Fruit fly (Drosophila melanogaster) whole organism, embryonic: ENCODE results near the gene RpL14.
A peak's percentile ranks its signal among the peaks of the same experiment; 100 is the strongest.

Experiments
- Blimp-1 ChIP-seq: fragments of 200-800 bp; sonication (Bioruptor generic); optimal IDR thresholded peaks from 3 replicates; lab custom pipeline; 2018; ENCODE audit warnings: missing biosample characterization, missing genetic modification characterization, mild to moderate bottlenecking, moderate library complexity, missing genetic modification reagents
- CG10274 ChIP-seq: fragments of 200-800 bp; sonication (Bioruptor generic); optimal IDR thresholded peaks from 3 replicates; lab custom pipeline; 2017; ENCODE audit warnings: missing biosample characterization, mild to moderate bottlenecking, missing genetic modification characterization
- CG12299 ChIP-seq: fragments of 200-800 bp; sonication (Bioruptor generic); optimal IDR thresholded peaks from 2 replicates; lab custom pipeline; 2018; ENCODE audit warnings: missing biosample characterization, mild to moderate bottlenecking, missing genetic modification characterization
- CG1233 ChIP-seq: fragments of 200-800 bp; sonication (Bioruptor generic); optimal IDR thresholded peaks from 4 replicates; lab custom pipeline; 2018; ENCODE audit warnings: missing biosample characterization, mild to moderate bottlenecking, missing genetic modification characterization
- CG13296 ChIP-seq: fragments of 200-800 bp; sonication (Bioruptor generic); optimal IDR thresholded peaks from 3 replicates; lab custom pipeline; 2018; ENCODE audit warnings: missing biosample characterization, mild to moderate bottlenecking, missing genetic modification characterization
- CG14050 ChIP-seq: fragments of 200-800 bp; sonication (Bioruptor generic); IDR thresholded peaks from 3 replicates; pipeline ENCODE4 v1.3.6; 2022; ENCODE audit warnings: missing biosample characterization, missing genetic modification characterization
- CG18011 ChIP-seq: fragments of 200-800 bp; sonication (Bioruptor generic); optimal IDR thresholded peaks from 2 replicates; lab custom pipeline; 2017; ENCODE audit warnings: missing biosample characterization, missing genetic modification characterization, mild to moderate bottlenecking, moderate library complexity, missing genotype
- CG18476 ChIP-seq: fragments of 200-800 bp; sonication (Bioruptor generic); optimal IDR thresholded peaks from 2 replicates; lab custom pipeline; 2016; ENCODE audit warnings: missing biosample characterization, mild to moderate bottlenecking, missing genetic modification characterization
- CG18764 ChIP-seq: fragments of 200-800 bp; sonication (Bioruptor generic); optimal IDR thresholded peaks from 3 replicates; lab custom pipeline; 2016; ENCODE audit warnings: missing biosample characterization, missing genetic modification characterization
- CG2120 ChIP-seq: fragments of 200-800 bp; sonication (Bioruptor generic); optimal IDR thresholded peaks from 3 replicates; lab custom pipeline; 2016; ENCODE audit warnings: missing biosample characterization, missing genetic modification characterization
- CG2889 ChIP-seq: fragments of 200-800 bp; sonication (Bioruptor generic); IDR thresholded peaks from 3 replicates; pipeline ENCODE4 v1.3.6; 2022; ENCODE audit warnings: missing biosample characterization, missing genetic modification characterization
- CG3163 ChIP-seq: fragments of 200-800 bp; sonication (Bioruptor generic); optimal IDR thresholded peaks from 3 replicates; lab custom pipeline; 2016; ENCODE audit warnings: missing biosample characterization, missing genetic modification characterization
- CG4360 ChIP-seq: fragments of 200-800 bp; sonication (Bioruptor generic); IDR thresholded peaks from 2 replicates; pipeline ENCODE4 v1.3.6; 2022; ENCODE audit warnings: missing biosample characterization, missing genetic modification characterization
- CG4730 ChIP-seq: fragments of 200-800 bp; sonication (Bioruptor generic); IDR thresholded peaks from 2 replicates; pipeline ENCODE4 v1.3.6; 2022; ENCODE audit warnings: missing biosample characterization, missing genetic modification characterization
- CG4820 ChIP-seq: fragments of 200-800 bp; sonication (Bioruptor generic); optimal IDR thresholded peaks from 3 replicates; lab custom pipeline; 2016; ENCODE audit warnings: missing biosample characterization, missing genetic modification characterization
- CG5180 ChIP-seq: fragments of 200-800 bp; sonication (Bioruptor generic); optimal IDR thresholded peaks from 3 replicates; lab custom pipeline; 2017; ENCODE audit warnings: missing biosample characterization, missing genetic modification characterization, mild to moderate bottlenecking, moderate library complexity, missing genetic modification reagents
- CG6813 ChIP-seq: fragments of 200-800 bp; sonication (Bioruptor generic); optimal IDR thresholded peaks from 2 replicates; lab custom pipeline; 2017; ENCODE audit warnings: missing biosample characterization, missing genetic modification characterization, mild to moderate bottlenecking, moderate library complexity, missing genetic modification reagents
- CG7786 ChIP-seq: fragments of 200-800 bp; sonication (Bioruptor generic); optimal IDR thresholded peaks from 2 replicates; lab custom pipeline; 2016; ENCODE audit warnings: missing biosample characterization, missing genetic modification characterization
- Gsc ChIP-seq: fragments of 200-800 bp; sonication (Bioruptor generic); IDR thresholded peaks from 2 replicates; pipeline ENCODE4 v1.3.6; 2022; ENCODE audit warnings: missing biosample characterization, missing genetic modification characterization
- MESR4 ChIP-seq: fragments of 200-800 bp; sonication (Bioruptor generic); optimal IDR thresholded peaks from 2 replicates; lab custom pipeline; 2018; ENCODE audit warnings: missing biosample characterization, mild to moderate bottlenecking, missing genetic modification characterization, moderate library complexity
- NK7.1 ChIP-seq: fragments of 200-800 bp; sonication (Bioruptor generic); optimal IDR thresholded peaks from 3 replicates; lab custom pipeline; 2016; ENCODE audit warnings: missing biosample characterization, missing genetic modification characterization
- NfI ChIP-seq: fragments of 200-800 bp; sonication (Bioruptor generic); optimal IDR thresholded peaks from 3 replicates; lab custom pipeline; 2018; ENCODE audit warnings: missing biosample characterization, mild to moderate bottlenecking, missing genetic modification characterization, moderate library complexity
- Oli ChIP-seq: fragments of 200-800 bp; sonication (Bioruptor generic); optimal IDR thresholded peaks from 2 replicates; lab custom pipeline; 2018; ENCODE audit warnings: missing biosample characterization, mild to moderate bottlenecking, missing genetic modification characterization, moderate library complexity
- Rx ChIP-seq: fragments of 200-800 bp; sonication (Bioruptor generic); IDR thresholded peaks from 2 replicates; pipeline ENCODE4 v1.3.6; 2022; ENCODE audit warnings: missing biosample characterization, missing genetic modification characterization
- Side ChIP-seq: fragments of 200-800 bp; sonication (Bioruptor generic); optimal IDR thresholded peaks from 2 replicates; lab custom pipeline; 2016; ENCODE audit warnings: missing biosample characterization, missing genetic modification characterization
- Sox102F ChIP-seq: fragments of 200-800 bp; sonication (Bioruptor generic); optimal IDR thresholded peaks from 2 replicates; lab custom pipeline; 2018; ENCODE audit warnings: missing biosample characterization, mild to moderate bottlenecking, missing genetic modification characterization, moderate library complexity
- Usf ChIP-seq: fragments of 200-800 bp; sonication (Bioruptor generic); optimal IDR thresholded peaks from 2 replicates; lab custom pipeline; 2017; ENCODE audit warnings: missing genotype, missing biosample characterization, missing genetic modification characterization
- Vsx1 ChIP-seq: fragments of 200-800 bp; sonication (Bioruptor generic); optimal IDR thresholded peaks from 2 replicates; lab custom pipeline; 2017; ENCODE audit warnings: missing biosample characterization, mild to moderate bottlenecking, missing genetic modification characterization, missing genetic modification reagents
- ab ChIP-seq: fragments of 200-800 bp; sonication (Bioruptor generic); optimal IDR thresholded peaks from 2 replicates; lab custom pipeline; 2016; ENCODE audit warnings: missing biosample characterization, missing genetic modification characterization
- az2 ChIP-seq: fragments of 200-800 bp; sonication (Bioruptor generic); optimal IDR thresholded peaks from 3 replicates; lab custom pipeline; 2016; ENCODE audit warnings: missing biosample characterization, missing genetic modification characterization
- bab2 ChIP-seq: fragments of 200-800 bp; sonication (Bioruptor generic); optimal IDR thresholded peaks from 2 replicates; lab custom pipeline; 2016; ENCODE audit warnings: missing biosample characterization, missing genetic modification characterization
- ci ChIP-seq: fragments of 200-800 bp; sonication (Bioruptor generic); IDR thresholded peaks from 3 replicates; pipeline ENCODE4 v1.3.6; 2022; ENCODE audit warnings: missing biosample characterization, missing genetic modification characterization
- disco-r ChIP-seq: fragments of 200-800 bp; sonication (Bioruptor generic); optimal IDR thresholded peaks from 2 replicates; lab custom pipeline; 2016; ENCODE audit warnings: missing biosample characterization, missing genetic modification characterization
- dm ChIP-seq: fragments of 200-800 bp; sonication (Bioruptor generic); optimal IDR thresholded peaks from 3 replicates; lab custom pipeline; 2016; ENCODE audit warnings: missing biosample characterization, missing genetic modification characterization
- en ChIP-seq: fragments of 200-800 bp; sonication (Bioruptor generic); optimal IDR thresholded peaks from 2 replicates; lab custom pipeline; 2016; ENCODE audit warnings: missing biosample characterization, missing genetic modification characterization
- ewg ChIP-seq: fragments of 200-800 bp; sonication (Bioruptor generic); optimal IDR thresholded peaks from 3 replicates; lab custom pipeline; 2017; ENCODE audit warnings: mild to moderate bottlenecking, missing biosample characterization, missing genetic modification reagents, missing genetic modification characterization
- exex ChIP-seq: fragments of 200-800 bp; sonication (Bioruptor generic); optimal IDR thresholded peaks from 4 replicates; lab custom pipeline; 2018; ENCODE audit warnings: missing biosample characterization, mild to moderate bottlenecking, missing genetic modification characterization, moderate library complexity
- fd102C ChIP-seq: fragments of 200-800 bp; sonication (Bioruptor generic); optimal IDR thresholded peaks from 2 replicates; lab custom pipeline; 2018; ENCODE audit warnings: missing biosample characterization, mild to moderate bottlenecking, missing genetic modification characterization, moderate library complexity
- fru ChIP-seq: fragments of >200 bp; optimal IDR thresholded peaks from 2 replicates; lab custom pipeline; 2017
- grau ChIP-seq: fragments of 200-800 bp; optimal IDR thresholded peaks from 3 replicates; lab custom pipeline; 2019; ENCODE audit warnings: missing biosample characterization, mild to moderate bottlenecking, missing genetic modification characterization, moderate library complexity
- hkb ChIP-seq, 2 experiments: fragments of 200-800 bp in 1 of 2; fragments of >200 bp in 1 of 2; sonication (Bioruptor generic) in 1 of 2; IDR thresholded peaks in 1 of 2; optimal IDR thresholded peaks in 1 of 2; 2 replicates each; pipeline versions ENCODE4 v1.3.6 to Lab custom; 2017 to 2022; ENCODE audit warnings: missing biosample characterization in 1 of 2, missing genetic modification characterization in 1 of 2
- insv ChIP-seq, 2 experiments: fragments of 200-800 bp; sonication (Bioruptor generic); optimal IDR thresholded peaks; 3 replicates each; lab custom pipeline; 2016 to 2018; ENCODE audit warnings: missing biosample characterization in 2 of 2, missing genetic modification characterization in 2 of 2
- knrl ChIP-seq: fragments of 200-800 bp; sonication (Bioruptor generic); IDR thresholded peaks from 3 replicates; pipeline ENCODE4 v1.3.6; 2022; ENCODE audit warnings: missing biosample characterization, missing genetic modification characterization; ENCODE audit not compliant: partially characterized antibody
- prd ChIP-seq, 3 experiments: fragments of >200 bp in 2 of 3; fragments of 200-800 bp in 1 of 3; sonication (Bioruptor generic) in 1 of 3; optimal IDR thresholded peaks in 2 of 3; IDR thresholded peaks in 1 of 3; 2 replicates in 2 of 3; 3 replicates in 1 of 3; pipeline versions ENCODE4 v1.3.6 to Lab custom; 2017 to 2022; ENCODE audit warnings: missing biosample characterization in 1 of 3, missing genetic modification characterization in 1 of 3
- pzg ChIP-seq: fragments of 200-800 bp; sonication (Bioruptor generic); optimal IDR thresholded peaks from 3 replicates; lab custom pipeline; 2018; ENCODE audit warnings: missing biosample characterization, mild to moderate bottlenecking, missing genetic modification characterization, moderate library complexity
- repo ChIP-seq: fragments of 200-800 bp; sonication (Bioruptor generic); optimal IDR thresholded peaks from 2 replicates; lab custom pipeline; 2016; ENCODE audit warnings: missing biosample characterization, missing genetic modification characterization
- rib ChIP-seq: fragments of 200-800 bp; sonication (Bioruptor generic); IDR thresholded peaks from 2 replicates; pipeline ENCODE4 v1.3.6; 2022; ENCODE audit warnings: missing biosample characterization, missing genetic modification characterization
- unc-4 ChIP-seq: fragments of 200-800 bp; sonication (Bioruptor generic); IDR thresholded peaks from 2 replicates; pipeline ENCODE4 v1.3.6; 2022; ENCODE audit warnings: missing biosample characterization, missing genetic modification characterization; ENCODE audit not compliant: partially characterized antibody
- zf30C ChIP-seq: fragments of 200-800 bp; sonication (Bioruptor generic); optimal IDR thresholded peaks from 3 replicates; lab custom pipeline; 2018; ENCODE audit warnings: missing biosample characterization, mild to moderate bottlenecking, missing genetic modification characterization

Gene RpL14

DNA sequence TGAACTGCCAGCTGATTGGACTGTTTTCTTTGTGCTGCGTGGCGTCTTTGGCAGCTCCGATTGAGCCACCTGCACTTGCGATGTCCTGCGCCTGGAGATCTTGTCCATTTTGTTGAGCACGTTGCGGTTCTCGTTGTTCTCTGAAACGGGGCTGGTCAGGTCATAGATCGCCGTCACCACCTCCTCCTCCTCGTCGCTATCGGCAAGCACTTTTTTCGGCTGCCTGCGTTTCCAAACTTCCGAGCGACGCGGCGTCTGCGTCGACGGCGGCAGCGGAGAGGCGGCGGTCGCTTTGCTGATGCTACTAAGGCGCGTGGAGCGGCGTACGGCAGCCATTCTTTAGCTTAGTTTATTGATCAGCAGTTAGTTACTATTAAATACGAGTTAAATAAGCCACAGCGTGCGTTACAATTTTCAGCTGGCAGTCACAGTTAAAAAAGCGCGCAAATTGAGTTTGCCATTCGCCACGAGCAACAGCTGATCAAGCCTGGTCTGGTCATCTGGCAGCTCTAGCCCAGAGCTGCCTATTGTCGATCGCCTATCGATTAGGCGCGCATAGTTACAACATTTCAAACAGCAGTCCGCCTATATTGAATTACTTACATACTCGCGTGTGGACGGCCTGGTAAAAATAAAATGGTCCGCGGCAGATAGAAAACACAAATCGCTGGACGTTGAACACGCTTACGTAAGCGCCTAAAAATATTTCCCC, 33.0 kb downstream of the RpL14 start, which contains the start of gene Cdc6 (continued):
- TF ChIP-seq Blimp-1 (GFP tag; lab: Kevin White, UChicago) (no peak), CG13296 (GFP tag; lab: Kevin White, UChicago) (no peak), CG10274 (GFP tag; lab: Kevin White, UChicago) (no peak), prd (optimal IDR thresholded peaks at IDR 0.05; lab: Kevin White, UChicago) (no peak), prd (GFP tag; IDR thresholded peaks at IDR 0.05; lab: Robert Waterston, UW) (no peak), knrl (0 out of 3 replicates have a peak, but pooled peaks have one; percentile 21), hkb (optimal IDR thresholded peaks at IDR 0.05; lab: Kevin White, UChicago) (no peak), hkb (GFP tag; IDR thresholded peaks at IDR 0.05; lab: Robert Waterston, UW) (no peak), Oli (tag; lab: Kevin White, UChicago) (no peak), Usf (GFP tag; lab: Kevin White, UChicago) (no peak), repo (GFP tag; lab: Kevin White, UChicago) (no peak), CG6813 (GFP tag; lab: Kevin White, UChicago) (no peak), Rx (GFP tag; lab: Robert Waterston, UW) (no peak), disco-r (GFP tag; lab: Kevin White, UChicago) (no peak), CG1233 (GFP tag; lab: Kevin White, UChicago) (no peak), ewg (GFP tag; lab: Kevin White, UChicago) (no peak), grau (tag; lab: Kevin White, UChicago) (no peak), fru (lab: Kevin White, UChicago) (no peak), CG5180 (GFP tag; lab: Kevin White, UChicago) (no peak), CG7786 (GFP tag; lab: Kevin White, UChicago) (no peak), CG18011 (GFP tag; lab: Kevin White, UChicago) (no peak), Sox102F (no peak), exex (tag; lab: Kevin White, UChicago) (no peak), Vsx1 (GFP tag; lab: Kevin White, UChicago) (no peak), CG2889 (GFP tag; lab: Robert Waterston, UW) (no peak), CG3163 (GFP tag; lab: Kevin White, UChicago) (no peak), bab2 (GFP tag; lab: Kevin White, UChicago) (no peak), az2 (GFP tag; lab: Kevin White, UChicago) (no peak), en (GFP tag; lab: Kevin White, UChicago) (no peak), insv (GFP tag; optimal IDR thresholded peaks at IDR 0.05; lab: Kevin White, UChicago) (no peak), dm (GFP tag; lab: Kevin White, UChicago) (peak; percentile 36), unc-4 (peak; percentile 20; the same call in 1 of the 2 replicates), CG4360 (GFP tag; lab: Robert Waterston, UW) (no peak), ci (GFP tag; lab: Robert Waterston, UW) (no peak), Gsc (GFP tag; lab: Robert Waterston, UW) (no peak), CG4730 (GFP tag; lab: Robert Waterston, UW) (no peak), CG18764 (GFP tag; lab: Kevin White, UChicago) (no peak), fd102C (GFP tag; lab: Kevin White, UChicago) (no peak), CG18476 (GFP tag; lab: Kevin White, UChicago) (no peak), CG4820 (GFP tag; lab: Kevin White, UChicago) (no peak), CG2120 (GFP tag; lab: Kevin White, UChicago) (no peak), Side (no peak), NfI (GFP tag; lab: Kevin White, UChicago) (no peak), ab (GFP tag; lab: Kevin White, UChicago) (no peak), rib (GFP tag; lab: Robert Waterston, UW) (no peak), CG12299 (tag; lab: Kevin White, UChicago) (no peak), zf30C (GFP tag; lab: Kevin White, UChicago) (no peak), pzg (GFP tag; lab: Kevin White, UChicago) (peak; percentile 83), CG14050 (no peak), NK7.1 (GFP tag; lab: Kevin White, UChicago) (no peak), MESR4 (GFP tag; lab: Kevin White, UChicago) (peak; percentile 49)
